Worm (Caenorhabditis elegans) whole organism, L4 larva: Measurements from ENCODE around the gene spc-2.

Experiments used
- F26F4.8 ChIP-seq: fragments of 200-800 bp; sonication (Bioruptor generic); conservative IDR thresholded peaks from 2 replicates; pipeline ENCODE4 v1.3.6; 2022; ENCODE audit warnings: missing genetic modification characterization, missing compliant biosample characterization
- F49E8.2 ChIP-seq: sonication (generic microtip); optimal IDR thresholded peaks from 2 replicates; lab custom pipeline; 2016; ENCODE audit warnings: missing compliant biosample characterization, mild to moderate bottlenecking, missing genetic modification characterization, borderline replicate concordance
- R02D3.7 ChIP-seq: fragments of 150-350 bp; sonication (generic microtip); optimal IDR thresholded peaks from 3 replicates; lab custom pipeline; 2014; ENCODE audit warnings: missing biosample characterization, missing genetic modification characterization
- Y105C5A.15 ChIP-seq: fragments of 200-800 bp; sonication (Bioruptor generic); IDR thresholded peaks from 2 replicates; pipeline ENCODE4 v1.3.6; 2022; ENCODE audit warnings: missing genetic modification characterization, missing compliant biosample characterization
- Y5F2A.4 ChIP-seq: fragments of 200-800 bp; sonication (Bioruptor generic); optimal IDR thresholded peaks from 2 replicates; lab custom pipeline; 2018; ENCODE audit warnings: mild to moderate bottlenecking, missing genetic modification characterization, missing compliant biosample characterization
- Y75B8A.6 ChIP-seq: fragments of 200-800 bp; sonication (Bioruptor generic); IDR thresholded peaks from 2 replicates; pipeline ENCODE4 v1.3.6; 2022; ENCODE audit warnings: missing genetic modification reagents, missing genetic modification characterization, missing compliant biosample characterization
- ZK337.2 ChIP-seq: fragments of 200-800 bp; sonication (Bioruptor generic); IDR thresholded peaks from 2 replicates; pipeline ENCODE4 v1.3.6; 2022; ENCODE audit warnings: missing genetic modification reagents, missing genetic modification characterization, missing compliant biosample characterization
- ZK546.5 ChIP-seq, 2 experiments: sonication (generic microtip); optimal IDR thresholded peaks; 2 replicates each; lab custom pipeline; 2017; ENCODE audit warnings: missing biosample characterization in 2 of 2, missing genetic modification characterization in 2 of 2
- aha-1 ChIP-seq: fragments of 150-350 bp; peaks from one replicate; lab custom pipeline; 2014; ENCODE audit warnings: missing biosample characterization, missing genetic modification characterization
- aly-2 ChIP-seq: sonication (generic microtip); optimal IDR thresholded peaks from 2 replicates; lab custom pipeline; 2018; ENCODE audit warnings: missing biosample characterization, missing genetic modification characterization
- ama-1 ChIP-seq: fragments of 150-350 bp; optimal IDR thresholded peaks from 2 replicates; lab custom pipeline; 2014; ENCODE audit warnings: inconsistent platforms, mixed read lengths
- ceh-20 ChIP-seq: fragments of 200-800 bp; sonication (Bioruptor generic); IDR thresholded peaks from 2 replicates; pipeline ENCODE4 v1.3.6; 2022; ENCODE audit warnings: missing genetic modification reagents, missing genetic modification characterization, missing compliant biosample characterization
- cey-2 ChIP-seq: sonication (generic microtip); optimal IDR thresholded peaks from 3 replicates; lab custom pipeline; 2017; ENCODE audit warnings: missing genetic modification characterization, mild to moderate bottlenecking, missing compliant biosample characterization, antibody characterized with exemption, borderline replicate concordance; ENCODE audit not compliant: insufficient read depth
- daf-12 ChIP-seq: fragments of 150-350 bp; optimal IDR thresholded peaks from 2 replicates; lab custom pipeline; 2014; ENCODE audit warnings: missing biosample characterization, missing genetic modification reagents, missing genetic modification characterization
- daf-16 ChIP-seq, 3 experiments: sonication (generic microtip); optimal IDR thresholded peaks; 2 replicates each; lab custom pipeline; 2016 to 2017; ENCODE audit warnings: missing genetic modification characterization in 3 of 3, missing genetic modification reagents in 3 of 3, mild to moderate bottlenecking in 2 of 3, missing compliant biosample characterization in 2 of 3, missing biosample characterization in 1 of 3, moderate library complexity in 1 of 3
- daf-19 ChIP-seq: fragments of 200-800 bp; sonication (Bioruptor generic); conservative IDR thresholded peaks from 2 replicates; pipeline ENCODE4 v1.3.6; 2022; ENCODE audit warnings: missing genetic modification characterization, missing compliant biosample characterization
- dmd-6 ChIP-seq: fragments of 200-800 bp; sonication (Bioruptor generic); IDR thresholded peaks from 2 replicates; pipeline ENCODE4 v1.3.6; 2022; ENCODE audit warnings: missing genetic modification reagents, missing genetic modification characterization, missing compliant biosample characterization
- dmd-8 ChIP-seq: fragments of 200-800 bp; sonication (Bioruptor generic); IDR thresholded peaks from 2 replicates; pipeline ENCODE4 v1.3.6; 2022; ENCODE audit warnings: missing genetic modification characterization, missing compliant biosample characterization
- dpl-1 ChIP-seq: fragments of 150-350 bp; optimal IDR thresholded peaks from 2 replicates; lab custom pipeline; 2014; ENCODE audit warnings: missing biosample characterization, missing genetic modification reagents, missing genetic modification characterization
- dve-1 ChIP-seq: sonication (generic microtip); optimal IDR thresholded peaks from 2 replicates; lab custom pipeline; 2017; ENCODE audit warnings: antibody characterized with exemption, mild to moderate bottlenecking, missing genetic modification characterization, missing compliant biosample characterization; ENCODE audit not compliant: insufficient read depth
- fos-1 ChIP-seq: fragments of 150-350 bp; optimal IDR thresholded peaks from 2 replicates; lab custom pipeline; 2014; ENCODE audit warnings: missing biosample characterization, missing genetic modification characterization
- gei-8 ChIP-seq: fragments of 200-800 bp; sonication (Bioruptor generic); optimal IDR thresholded peaks from 2 replicates; lab custom pipeline; 2018; ENCODE audit warnings: mild to moderate bottlenecking, missing genetic modification characterization, missing compliant biosample characterization
- hmg-1.1 ChIP-seq: fragments of 200-800 bp; sonication (Bioruptor generic); IDR thresholded peaks from 2 replicates; pipeline ENCODE4 v1.3.6; 2022; ENCODE audit warnings: missing genetic modification reagents, missing genetic modification characterization, missing compliant biosample characterization
- lin-13 ChIP-seq: fragments of 150-350 bp; optimal IDR thresholded peaks from 2 replicates; lab custom pipeline; 2014; ENCODE audit warnings: missing biosample characterization, missing genetic modification reagents, missing genetic modification characterization
- lin-39 ChIP-seq: fragments of 150-350 bp; optimal IDR thresholded peaks from 2 replicates; lab custom pipeline; 2014; ENCODE audit warnings: missing biosample characterization, missing genetic modification reagents, missing genetic modification characterization
- lsy-2 ChIP-seq, 2 experiments: fragments of 150-350 bp in 1 of 2; sonication (generic microtip) in 1 of 2; optimal IDR thresholded peaks; 2 replicates each; lab custom pipeline; 2014 to 2017; ENCODE audit warnings: missing biosample characterization in 2 of 2, missing genetic modification characterization in 2 of 2
- madf-5 ChIP-seq, 2 experiments: fragments of 200-800 bp; sonication (Bioruptor generic); IDR thresholded peaks; 2 replicates each; pipeline ENCODE4 v1.3.6; 2022; ENCODE audit warnings: missing compliant biosample characterization in 2 of 2, missing genetic modification characterization in 2 of 2
- madf-9 ChIP-seq: fragments of 200-800 bp; sonication (Bioruptor generic); conservative IDR thresholded peaks from 2 replicates; pipeline ENCODE4 v1.3.6; 2022; ENCODE audit warnings: missing genetic modification reagents, missing genetic modification characterization, missing compliant biosample characterization
- nhr-42 ChIP-seq: fragments of 200-800 bp; sonication (Bioruptor generic); IDR thresholded peaks from 2 replicates; pipeline ENCODE4 v1.3.6; 2022; ENCODE audit warnings: missing genetic modification characterization, missing compliant biosample characterization
- nhr-48 ChIP-seq: sonication (generic microtip); optimal IDR thresholded peaks from 2 replicates; lab custom pipeline; 2016; ENCODE audit warnings: mild to moderate bottlenecking, missing genetic modification characterization, missing compliant biosample characterization
- php-3 ChIP-seq: fragments of 200-800 bp; sonication (Bioruptor generic); IDR thresholded peaks from 2 replicates; pipeline ENCODE4 v1.3.6; 2022; ENCODE audit warnings: missing genetic modification reagents, missing genetic modification characterization, missing compliant biosample characterization
- rbr-2 ChIP-seq: sonication (generic microtip); optimal IDR thresholded peaks from 2 replicates; lab custom pipeline; 2016; ENCODE audit warnings: missing genotype, missing genetic modification characterization, missing compliant biosample characterization
- sdz-12 ChIP-seq: fragments of 200-800 bp; sonication (Bioruptor generic); optimal IDR thresholded peaks from 2 replicates; lab custom pipeline; 2018; ENCODE audit warnings: mild to moderate bottlenecking, missing genetic modification characterization, missing compliant biosample characterization
- skn-1 ChIP-seq: fragments of 150-350 bp; optimal IDR thresholded peaks from 2 replicates; lab custom pipeline; 2014; ENCODE audit warnings: missing biosample characterization, missing genetic modification characterization
- snpc-4 ChIP-seq: fragments of 150-350 bp; optimal IDR thresholded peaks from 2 replicates; lab custom pipeline; 2014; ENCODE audit warnings: missing biosample characterization, missing genetic modification characterization
- spr-1 ChIP-seq: sonication (generic microtip); optimal IDR thresholded peaks from 2 replicates; lab custom pipeline; 2016; ENCODE audit warnings: mild to moderate bottlenecking, missing genetic modification characterization, missing compliant biosample characterization
- tra-1 ChIP-seq: fragments of 200-800 bp; sonication (Bioruptor generic); IDR thresholded peaks from 2 replicates; pipeline ENCODE4 v1.3.6; 2022; ENCODE audit warnings: missing genetic modification reagents, missing genetic modification characterization, missing compliant biosample characterization
- unc-39 ChIP-seq: sonication (generic microtip); optimal IDR thresholded peaks from 2 replicates; lab custom pipeline; 2017; ENCODE audit warnings: missing biosample characterization, missing genetic modification characterization
- unc-62 ChIP-seq, 3 experiments: fragments of 150-350 bp in 1 of 3; sonication (generic microtip); optimal IDR thresholded peaks in 2 of 3; peaks in 1 of 3; 1 replicate in 1 of 3; 2 replicates in 2 of 3; lab custom pipeline; 2014 to 2017; ENCODE audit warnings: missing biosample characterization in 3 of 3, missing genetic modification characterization in 3 of 3, missing genetic modification reagents in 3 of 3, missing genotype in 1 of 3
- zfp-2 ChIP-seq: sonication (generic microtip); optimal IDR thresholded peaks from 2 replicates; lab custom pipeline; 2016; ENCODE audit warnings: mild to moderate bottlenecking, missing genetic modification characterization, missing compliant biosample characterization
- zfp-3 ChIP-seq: fragments of 200-800 bp; sonication (Bioruptor generic); conservative IDR thresholded peaks from 2 replicates; pipeline ENCODE4 v1.3.6; 2022; ENCODE audit warnings: missing genetic modification reagents, missing genetic modification characterization, missing compliant biosample characterization
- ztf-11 ChIP-seq: fragments of 150-350 bp; optimal IDR thresholded peaks from 2 replicates; lab custom pipeline; 2014; ENCODE audit warnings: missing biosample characterization, missing genetic modification characterization
- ztf-7 ChIP-seq: fragments of 150-350 bp; optimal IDR thresholded peaks from 2 replicates; lab custom pipeline; 2014; ENCODE audit warnings: missing biosample characterization, missing genetic modification characterization

Gene spc-2

ce11 chrIII:8163788-8164423 is 17.8 kb upstream of the spc-2 start, which contains the start of gene prp-8 (continued):
- TF ChIP-seq nhr-42 (GFP tag; lab: Robert Waterston, UW) = 0 out of 2 replicates have a peak, but pooled peaks have one; percentile 26
- TF ChIP-seq dmd-6 (GFP tag; lab: Robert Waterston, UW) = peak; percentile 68
- TF ChIP-seq ZK546.5 (tag; optimal IDR thresholded peaks at IDR 0.05; lab: Kevin White, UChicago) = peak in 1 of 2 experiments; percentile 94
- no peak for TF ChIP-seq daf-12 (tag; lab: Kevin White, UChicago)
- no peak for TF ChIP-seq snpc-4
- no peak for TF ChIP-seq daf-19 (GFP tag; lab: Robert Waterston, UW)
- TF ChIP-seq ZK337.2 (GFP tag; lab: Robert Waterston, UW) = no peak
- no peak for TF ChIP-seq lin-39
- no peak for TF ChIP-seq unc-39 (tag; lab: Kevin White, UChicago)
- TF ChIP-seq rbr-2 (tag; lab: Kevin White, UChicago) = peak; percentile 85
- peak; percentile 91 for TF ChIP-seq dpl-1
- TF ChIP-seq hmg-1.1 (GFP tag; lab: Robert Waterston, UW) = peak; percentile 76
- TF ChIP-seq tra-1 (GFP tag; lab: Robert Waterston, UW) = 0 out of 2 replicates have a peak, but pooled peaks have one; percentile 43
- peak; percentile 92 for TF ChIP-seq dve-1 (tag; lab: Kevin White, UChicago)
- TF ChIP-seq php-3 (GFP tag; lab: Robert Waterston, UW) = no peak
- TF ChIP-seq aha-1 (tag; lab: Kevin White, UChicago) = peak; percentile 99
- no peak for TF ChIP-seq Y5F2A.4 (GFP tag; lab: Kevin White, UChicago)
- TF ChIP-seq madf-5 (GFP tag; IDR thresholded peaks at IDR 0.05; lab: Robert Waterston, UW) = no peak
- peak; percentile 88 for TF ChIP-seq lin-13

ce11 chrIII:8164771-8165170 is 16.9 kb upstream of the spc-2 start:
- TF ChIP-seq aha-1 (tag; lab: Kevin White, UChicago) (peak; percentile 97), F49E8.2 (tag; lab: Kevin White, UChicago) (no peak), ztf-11 (tag; lab: Kevin White, UChicago) (no peak), dmd-8 (GFP tag; lab: Robert Waterston, UW) (no peak)

DNA sequence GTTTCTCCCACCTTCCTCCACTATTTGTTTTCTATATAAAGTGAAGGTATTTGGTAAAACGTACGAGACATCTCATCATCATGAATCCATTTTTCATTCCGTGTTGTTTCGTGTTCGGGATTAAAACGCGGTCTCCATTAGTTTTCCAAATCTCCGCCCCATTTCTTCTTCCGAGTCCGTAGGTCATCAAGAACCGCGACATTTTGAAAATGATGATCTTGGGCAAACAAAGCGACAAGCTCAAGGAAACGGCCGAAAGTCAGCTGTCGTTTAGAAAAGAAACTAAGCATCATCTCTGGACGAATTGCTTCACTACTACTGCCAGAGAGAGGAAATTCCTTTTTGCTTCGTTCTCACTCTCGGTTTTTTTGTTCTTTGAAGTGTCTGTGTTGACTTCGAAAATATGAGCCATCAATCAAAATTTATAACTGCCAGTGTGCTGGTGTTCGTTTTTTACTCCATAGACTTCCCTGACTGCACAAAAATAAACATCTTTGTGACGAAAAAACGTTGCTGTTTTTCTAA is 9.0 kb upstream of the spc-2 start:
- TF ChIP-seq fos-1 (tag; lab: Kevin White, UChicago) = no peak
- no peak for TF ChIP-seq gei-8
- TF ChIP-seq unc-62 (GFP tag; optimal IDR thresholded peaks at IDR 0.05 in 1 of 2; lab: Kevin White, UChicago) = peak in 1 of 2 experiments; percentile 72
- no peak for TF ChIP-seq unc-62 (tag; optimal IDR thresholded peaks at IDR 0.05; lab: Kevin White, UChicago)
- 0 out of 2 replicates have a peak, but pooled peaks have one; percentile 30 for TF ChIP-seq tra-1 (GFP tag; lab: Robert Waterston, UW)
- TF ChIP-seq lsy-2 (tag; optimal IDR thresholded peaks at IDR 0.05; lab: Kevin White, UChicago) = peak in 1 of 2 experiments; percentile 7
- 0 out of 2 replicates have a peak, but pooled peaks have one; percentile 12 for TF ChIP-seq dmd-6 (GFP tag; lab: Robert Waterston, UW)
- peak; percentile 21 for TF ChIP-seq ama-1 (lab: Kevin White, UChicago)
- TF ChIP-seq zfp-2 (tag; lab: Kevin White, UChicago) = no peak
- 0 out of 2 replicates have a peak, but pooled peaks have one; percentile 38 for TF ChIP-seq ceh-20 (GFP tag; lab: Robert Waterston, UW)
- no peak for TF ChIP-seq aly-2
- TF ChIP-seq Y105C5A.15 (GFP tag; lab: Robert Waterston, UW) = no peak

- TF ChIP-seq ZK546.5 (tag; optimal IDR thresholded peaks at IDR 0.05; lab: Kevin White, UChicago) = no peak
- no peak for TF ChIP-seq madf-9 (GFP tag; lab: Robert Waterston, UW)
- no peak for TF ChIP-seq ama-1 (lab: Kevin White, UChicago)
- TF ChIP-seq sdz-12 (GFP tag; lab: Kevin White, UChicago) = no peak
- no peak for TF ChIP-seq F26F4.8
- no peak for TF ChIP-seq Y75B8A.6 (GFP tag; lab: Robert Waterston, UW)
- TF ChIP-seq daf-16 (GFP tag; optimal IDR thresholded peaks at IDR 0.05; lab: Kevin White, UChicago) = no peak
- TF ChIP-seq daf-16 (tag; optimal IDR thresholded peaks at IDR 0.05; lab: Kevin White, UChicago) = no peak
- TF ChIP-seq zfp-3 = no peak
- no peak for TF ChIP-seq spr-1
- no peak for TF ChIP-seq R02D3.7 (tag; lab: Kevin White, UChicago)
- no peak for TF ChIP-seq skn-1
- no peak for TF ChIP-seq ceh-20 (GFP tag; lab: Robert Waterston, UW)
- no peak for TF ChIP-seq cey-2
- TF ChIP-seq ztf-11 (tag; lab: Kevin White, UChicago) = no peak
- TF ChIP-seq nhr-48 = no peak
- no peak for TF ChIP-seq ztf-7 (tag; lab: Kevin White, UChicago)
Measured at ce11 chrIII:8175263-8175662, 6.4 kb upstream of the spc-2 start.
